Fruit fly (Drosophila melanogaster) whole organism, adult: ENCODE data around the gene CG43844.

Experiments
- Clk ChIP-seq: fragments of 200-800 bp; sonication (Bioruptor generic); optimal IDR thresholded peaks from 2 replicates; lab custom pipeline; 2017; ENCODE audit warnings: missing biosample characterization, missing genetic modification characterization
- kay ChIP-seq: fragments of 200-800 bp; sonication (Bioruptor generic); peaks from one replicate; lab custom pipeline; 2016; ENCODE audit warnings: missing biosample characterization, missing genetic modification characterization, borderline replicate concordance

DNA sequence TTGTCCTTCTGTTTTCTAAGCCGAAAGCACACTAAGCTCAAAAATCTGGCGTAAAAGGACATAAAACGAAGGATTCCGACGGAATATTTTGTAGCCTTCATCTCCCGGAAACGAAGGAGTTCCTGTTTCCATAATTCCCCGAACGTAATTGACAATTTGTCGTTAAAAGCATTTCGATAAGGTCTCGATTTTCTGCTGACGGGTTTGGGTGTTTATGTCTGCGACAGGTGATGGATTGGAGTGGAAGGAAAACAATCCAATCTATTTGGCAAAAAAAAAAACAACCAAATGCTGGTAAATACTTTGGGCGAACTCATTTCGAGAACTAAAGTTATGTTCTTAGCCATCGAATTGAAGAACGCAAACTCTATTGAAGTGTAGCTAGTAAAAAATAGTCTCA is 42.8 kb upstream of the CG43844 start, which contains the start of gene Gr93d:
- no peak for TF ChIP-seq Clk
- TF ChIP-seq kay (GFP tag; lab: Kevin White, UChicago) = no peak
